Worm (Caenorhabditis elegans) whole organism, young adult: ENCODE data around the gene Y57A10A.8.

Source experiments
- B0261.1 ChIP-seq: sonication (generic microtip); optimal IDR thresholded peaks from 2 replicates; lab custom pipeline; 2016; ENCODE audit warnings: mild to moderate bottlenecking, missing genetic modification characterization, moderate library complexity, missing compliant biosample characterization
- C17E4.6 ChIP-seq: fragments of 200-800 bp; sonication (Bioruptor generic); IDR thresholded peaks from 2 replicates; pipeline ENCODE4 v1.3.6; 2022; ENCODE audit warnings: missing genetic modification reagents, missing genetic modification characterization, missing compliant biosample characterization
- F33H1.4 ChIP-seq: fragments of 200-800 bp; sonication (Bioruptor generic); IDR thresholded peaks from 2 replicates; pipeline ENCODE4 v1.3.6; 2022; ENCODE audit warnings: missing genetic modification reagents, missing genetic modification characterization, missing compliant biosample characterization
- F52B5.7 ChIP-seq: sonication (generic microtip); optimal IDR thresholded peaks from 2 replicates; lab custom pipeline; 2016; ENCODE audit warnings: mild to moderate bottlenecking, missing genetic modification characterization, missing compliant biosample characterization
- ama-1 ChIP-seq, 3 experiments: fragments of 150-350 bp in 1 of 3; sonication (generic microtip) in 2 of 3; optimal IDR thresholded peaks; 2 replicates each; lab custom pipeline; 2014 to 2018; ENCODE audit warnings: missing biosample characterization in 2 of 3, missing genetic modification characterization in 2 of 3, missing genetic modification reagents in 2 of 3
- atf-7 ChIP-seq: sonication (generic microtip); optimal IDR thresholded peaks from 2 replicates; lab custom pipeline; 2017; ENCODE audit warnings: mild to moderate bottlenecking, missing genetic modification characterization, missing compliant biosample characterization
- attf-3 ChIP-seq: fragments of 200-800 bp; sonication (Bioruptor generic); conservative IDR thresholded peaks from 2 replicates; pipeline ENCODE4 v1.3.6; 2022; ENCODE audit warnings: missing genetic modification reagents, missing genetic modification characterization, missing compliant biosample characterization
- bed-2 ChIP-seq: fragments of 200-800 bp; sonication (Bioruptor generic); IDR thresholded peaks from 2 replicates; pipeline ENCODE4 v1.3.6; 2022; ENCODE audit warnings: missing genetic modification reagents, missing genetic modification characterization, missing compliant biosample characterization
- cebp-1 ChIP-seq, 2 experiments: fragments of 200-800 bp in 1 of 2; sonication (Bioruptor generic) in 1 of 2; sonication (generic microtip) in 1 of 2; IDR thresholded peaks in 1 of 2; optimal IDR thresholded peaks in 1 of 2; 2 replicates each; pipeline versions ENCODE4 v1.3.6 to Lab custom; 2017 to 2022; ENCODE audit warnings: missing compliant biosample characterization in 2 of 2, missing genetic modification characterization in 2 of 2, mild to moderate bottlenecking in 1 of 2, missing genetic modification reagents in 1 of 2, moderate library complexity in 1 of 2
- ceh-58 ChIP-seq: fragments of 200-800 bp; sonication (Bioruptor generic); IDR thresholded peaks from 2 replicates; pipeline ENCODE4 v1.3.6; 2022; ENCODE audit warnings: missing genetic modification characterization, missing compliant biosample characterization
- chd-7 ChIP-seq: sonication (generic microtip); optimal IDR thresholded peaks from 2 replicates; lab custom pipeline; 2016; ENCODE audit warnings: mild to moderate bottlenecking, missing genetic modification characterization, moderate library complexity, missing compliant biosample characterization
- die-1 ChIP-seq: sonication (generic microtip); optimal IDR thresholded peaks from 2 replicates; lab custom pipeline; 2016; ENCODE audit warnings: missing genotype, mild to moderate bottlenecking, missing genetic modification characterization, missing compliant biosample characterization
- dpff-1 ChIP-seq: sonication (generic microtip); optimal IDR thresholded peaks from 2 replicates; lab custom pipeline; 2017; ENCODE audit warnings: mild to moderate bottlenecking, missing genetic modification characterization, missing compliant biosample characterization
- efl-1 ChIP-seq: fragments of 150-350 bp; optimal IDR thresholded peaks from 2 replicates; lab custom pipeline; 2014; ENCODE audit warnings: missing biosample characterization, missing genetic modification reagents, missing genetic modification characterization
- him-1 ChIP-seq: sonication (generic microtip); optimal IDR thresholded peaks from 2 replicates; lab custom pipeline; 2016; ENCODE audit warnings: missing genotype, missing genetic modification reagents, missing genetic modification characterization, missing compliant biosample characterization
- hlh-26 ChIP-seq: fragments of 200-800 bp; sonication (Bioruptor generic); conservative IDR thresholded peaks from 2 replicates; pipeline ENCODE4 v1.3.6; 2022; ENCODE audit warnings: missing genetic modification reagents, missing genetic modification characterization, missing compliant biosample characterization
- hrde-1 ChIP-seq: sonication (generic microtip); optimal IDR thresholded peaks from 2 replicates; lab custom pipeline; 2016; ENCODE audit warnings: missing genetic modification characterization, mild to moderate bottlenecking, missing compliant biosample characterization, moderate library complexity, missing genotype, missing genetic modification reagents, borderline replicate concordance
- let-526 ChIP-seq: fragments of 200-800 bp; sonication (Bioruptor generic); IDR thresholded peaks from 2 replicates; pipeline ENCODE4 v1.3.6; 2022; ENCODE audit warnings: missing genetic modification reagents, missing genetic modification characterization, missing compliant biosample characterization
- let-607 ChIP-seq, 2 experiments: fragments of 200-800 bp in 1 of 2; sonication (Bioruptor generic) in 1 of 2; sonication (generic microtip) in 1 of 2; optimal IDR thresholded peaks; 2 replicates each; lab custom pipeline; 2016 to 2018; ENCODE audit warnings: mild to moderate bottlenecking in 2 of 2, missing compliant biosample characterization in 2 of 2, missing genetic modification characterization in 2 of 2, moderate library complexity in 2 of 2, missing genotype in 1 of 2
- madf-6 ChIP-seq: fragments of 200-800 bp; sonication (Bioruptor generic); IDR thresholded peaks from 2 replicates; pipeline ENCODE4 v1.3.6; 2022; ENCODE audit warnings: missing genetic modification reagents, missing genetic modification characterization, missing compliant biosample characterization
- mcd-1 ChIP-seq: fragments of 200-800 bp; sonication (Bioruptor generic); IDR thresholded peaks from 2 replicates; pipeline ENCODE4 v1.3.6; 2022; ENCODE audit warnings: missing genetic modification reagents, missing genetic modification characterization, missing compliant biosample characterization
- nhr-120 ChIP-seq: fragments of 200-800 bp; sonication (Bioruptor generic); IDR thresholded peaks from 2 replicates; pipeline ENCODE4 v1.3.6; 2022; ENCODE audit warnings: missing genetic modification characterization, missing compliant biosample characterization
- nhr-179 ChIP-seq: sonication (generic microtip); optimal IDR thresholded peaks from 2 replicates; lab custom pipeline; 2016; ENCODE audit warnings: mild to moderate bottlenecking, missing genetic modification characterization, missing compliant biosample characterization
- nhr-80 ChIP-seq: sonication (generic microtip); optimal IDR thresholded peaks from 2 replicates; lab custom pipeline; 2016; ENCODE audit warnings: missing genetic modification characterization, missing compliant biosample characterization
- pbrm-1 ChIP-seq: fragments of 200-800 bp; sonication (Bioruptor generic); IDR thresholded peaks from 2 replicates; pipeline ENCODE4 v1.3.6; 2022; ENCODE audit warnings: missing genetic modification reagents, missing genetic modification characterization, missing compliant biosample characterization
- snpc-4 ChIP-seq, 5 experiments: fragments of 150-350 bp in 1 of 5; sonication (generic microtip) in 4 of 5; optimal IDR thresholded peaks; 2 replicates each; lab custom pipeline; 2014 to 2018; ENCODE audit warnings: missing genetic modification characterization in 5 of 5, missing biosample characterization in 3 of 5, antibody characterized with exemption in 2 of 5, mild to moderate bottlenecking in 2 of 5, missing compliant biosample characterization in 2 of 5, missing genotype in 2 of 5, moderate library complexity in 2 of 5, missing genetic modification reagents in 1 of 5
- unc-62 ChIP-seq: fragments of 150-350 bp; optimal IDR thresholded peaks from 2 replicates; lab custom pipeline; 2014; ENCODE audit warnings: missing biosample characterization, missing genetic modification reagents, missing genetic modification characterization
- ztf-26 ChIP-seq: sonication (generic microtip); optimal IDR thresholded peaks from 2 replicates; lab custom pipeline; 2017; ENCODE audit warnings: missing genetic modification characterization, missing compliant biosample characterization
- ztf-6 ChIP-seq: fragments of 200-800 bp; sonication (Bioruptor generic); IDR thresholded peaks from 2 replicates; pipeline ENCODE4 v1.3.6; 2022; ENCODE audit warnings: missing genetic modification reagents, missing genetic modification characterization, missing compliant biosample characterization

Y57A10A.8 gene

ce11 chrII:12176521-12176920 is 11.9 kb downstream of the Y57A10A.8 start:
- TF ChIP-seq him-1 (tag; lab: Kevin White, UChicago) (peak; percentile 70), F33H1.4 (GFP tag; lab: Robert Waterston, UW) (no peak)

ce11 chrII:12184857-12185256 is 20.2 kb downstream of the Y57A10A.8 start, which contains the start of gene Y57A10A.13:
Gene Y57A10A.13, minus strand, starts transcription at chrII:12184902.
- no peak for TF ChIP-seq ztf-6 (GFP tag; lab: Robert Waterston, UW)
- TF ChIP-seq attf-3 (GFP tag; lab: Robert Waterston, UW), result peak; percentile 84
- TF ChIP-seq chd-7 (tag; lab: Kevin White, UChicago), result no peak
- no peak for TF ChIP-seq B0261.1 (tag; lab: Kevin White, UChicago)
- TF ChIP-seq efl-1, result peak; percentile 43

ce11 chrII:12185710-12186109 is 21.1 kb downstream of the Y57A10A.8 start, which contains the start of gene Y57A10A.14:
Gene Y57A10A.14, plus strand, starts transcription at chrII:12185937.
- no peak for TF ChIP-seq hlh-26 (GFP tag; lab: Robert Waterston, UW)
- TF ChIP-seq ztf-26 (tag; lab: Kevin White, UChicago), result no peak
- TF ChIP-seq let-607 (tag; optimal IDR thresholded peaks at IDR 0.05; lab: Kevin White, UChicago), result peak in 1 of 2 experiments; percentile 57
- peak; percentile 78 for TF ChIP-seq nhr-80 (tag; lab: Kevin White, UChicago)
- no peak for TF ChIP-seq C17E4.6 (GFP tag; lab: Robert Waterston, UW)
- no peak for TF ChIP-seq bed-2 (GFP tag; lab: Robert Waterston, UW)
- no peak for TF ChIP-seq pbrm-1 (GFP tag; lab: Robert Waterston, UW)
- TF ChIP-seq atf-7 (tag; lab: Kevin White, UChicago), result peak; percentile 34
- TF ChIP-seq unc-62 (GFP tag; lab: Kevin White, UChicago), result peak; percentile 79
- TF ChIP-seq cebp-1 (GFP tag; IDR thresholded peaks at IDR 0.05; lab: Robert Waterston, UW), result no peak
- peak; percentile 15 for TF ChIP-seq cebp-1 (tag; optimal IDR thresholded peaks at IDR 0.05; lab: Kevin White, UChicago)
- no peak for TF ChIP-seq ama-1 (optimal IDR thresholded peaks at IDR 0.05; lab: Kevin White, UChicago)
- TF ChIP-seq ama-1 (GFP tag; optimal IDR thresholded peaks at IDR 0.05; lab: Kevin White, UChicago), result no peak

- TF ChIP-seq mcd-1 (GFP tag; lab: Robert Waterston, UW), result no peak
- TF ChIP-seq chd-7 (tag; lab: Kevin White, UChicago), result no peak
- no peak for TF ChIP-seq B0261.1 (tag; lab: Kevin White, UChicago)
- no peak for TF ChIP-seq nhr-120 (GFP tag; lab: Robert Waterston, UW)
- no peak for TF ChIP-seq cebp-1 (GFP tag; IDR thresholded peaks at IDR 0.05; lab: Robert Waterston, UW)
- TF ChIP-seq cebp-1 (tag; optimal IDR thresholded peaks at IDR 0.05; lab: Kevin White, UChicago), result no peak
- TF ChIP-seq die-1 (tag; lab: Kevin White, UChicago), result no peak
- TF ChIP-seq F52B5.7 (tag; lab: Kevin White, UChicago), result no peak
- no peak for TF ChIP-seq pbrm-1 (GFP tag; lab: Robert Waterston, UW)
- no peak for TF ChIP-seq dpff-1
- no peak for TF ChIP-seq let-526
- no peak for TF ChIP-seq nhr-179
- no peak for TF ChIP-seq ama-1 (optimal IDR thresholded peaks at IDR 0.05; lab: Kevin White, UChicago)
- TF ChIP-seq ama-1 (GFP tag; optimal IDR thresholded peaks at IDR 0.05; lab: Kevin White, UChicago), result no peak
- no peak for TF ChIP-seq madf-6
- no peak for TF ChIP-seq snpc-4 (GFP tag; optimal IDR thresholded peaks at IDR 0.05; lab: Kevin White, UChicago)
- TF ChIP-seq snpc-4 (tag; optimal IDR thresholded peaks at IDR 0.05; lab: Kevin White, UChicago), result no peak
- TF ChIP-seq hrde-1 (tag; lab: Kevin White, UChicago), result no peak
Measured at ce11 chrII:12186726-12187125, 22.1 kb downstream of the Y57A10A.8 start.

- no peak for TF ChIP-seq ceh-58 (GFP tag; lab: Robert Waterston, UW)
Measured at ce11 chrII:12189193-12189592, 24.6 kb downstream of the Y57A10A.8 start.
